Fruit fly (Drosophila melanogaster): Measurements from ENCODE around the gene CG18599.

The CG18599 gene

DNA sequence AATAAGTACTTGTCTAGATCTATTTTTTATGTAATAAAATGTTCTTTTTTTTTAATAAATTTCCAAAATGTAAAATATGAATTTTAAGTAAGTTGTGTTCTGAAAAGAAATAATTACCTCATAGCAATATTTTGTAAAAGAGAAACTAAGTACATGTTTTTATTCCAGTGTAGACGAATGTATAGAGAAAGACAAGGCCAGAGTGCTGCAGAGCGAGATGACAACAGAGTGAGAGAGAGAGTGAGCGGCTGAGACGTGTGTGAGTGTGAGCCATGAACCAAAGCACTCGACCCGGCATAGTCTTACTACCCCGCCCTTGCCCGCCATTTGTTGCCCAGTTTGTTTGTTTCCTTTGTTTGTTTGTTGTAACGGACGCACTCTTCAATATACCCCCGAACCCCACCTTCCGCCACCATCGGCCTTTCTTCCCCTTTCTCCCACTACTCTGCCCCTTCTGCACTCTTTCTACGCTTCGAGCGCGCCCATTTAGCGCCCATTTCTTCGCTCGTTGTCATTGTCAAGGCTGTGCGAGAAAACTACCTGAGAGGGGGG is 43.9 kb downstream of the CG18599 start:
- TF ChIP-seq dl (GFP tag; optimal IDR thresholded peaks at IDR 0.05; ENCODE audit: insufficient read depth in 1 of 2, partially characterized antibody in 2 of 2) (peak in 1 of 2 experiments; percentile 46), CG9705 (GFP tag; optimal IDR thresholded peaks at IDR 0.05) (no peak), jim (GFP tag; optimal IDR thresholded peaks at IDR 0.05) (peak; percentile 92), rgr (GFP tag; optimal IDR thresholded peaks at IDR 0.05) (peak; percentile 11), Myc (optimal IDR thresholded peaks at IDR 0.05) (no peak), h (GFP tag; optimal IDR thresholded peaks at IDR 0.05) (no peak), Abd-B (GFP tag; optimal IDR thresholded peaks at IDR 0.05) (no peak), Dif (GFP tag; optimal IDR thresholded peaks at IDR 0.05; ENCODE audit: partially characterized antibody) (peak; percentile 75), woc (GFP tag; optimal IDR thresholded peaks at IDR 0.05) (peak; percentile 27), dsf (GFP tag; optimal IDR thresholded peaks at IDR 0.05; ENCODE audit: borderline replicate concordance) (no peak), Sp1 (GFP tag; optimal IDR thresholded peaks at IDR 0.05) (peak; percentile 80), foxo (GFP tag; optimal IDR thresholded peaks at IDR 0.05) (peak in 1 of 2 experiments; percentile 52), HLH106 (tag; optimal IDR thresholded peaks at IDR 0.05) (peak; percentile 60), Hr83 (GFP tag; optimal IDR thresholded peaks at IDR 0.05; ENCODE audit: poor library complexity, severe bottlenecking) (peak; percentile 73), fru (GFP tag; optimal IDR thresholded peaks at IDR 0.05) (peak; percentile 23), psq (GFP tag; optimal IDR thresholded peaks at IDR 0.05) (peak; percentile 67), OdsH (GFP tag; optimal IDR thresholded peaks at IDR 0.05) (peak; percentile 25)

DNA sequence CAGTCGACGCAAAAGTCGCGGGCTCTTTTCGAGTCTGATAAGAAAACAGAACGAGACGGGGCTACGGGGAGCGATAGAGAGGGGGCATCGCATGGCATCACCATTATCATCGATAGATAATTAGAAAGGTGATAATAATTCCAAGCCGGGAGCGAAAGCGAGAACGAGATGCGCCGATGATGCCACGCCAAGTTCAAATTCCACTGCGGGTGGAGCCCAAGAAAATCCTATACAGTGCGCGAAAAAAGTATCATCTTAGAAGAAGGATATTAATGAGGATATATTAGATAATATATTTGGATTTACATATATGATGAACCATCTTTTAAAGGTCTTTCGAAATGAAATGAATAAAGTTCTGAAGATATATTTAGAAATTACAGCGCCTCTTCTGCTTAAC is 45.2 kb downstream of the CG18599 start:
- TF ChIP-seq Rel (GFP tag; optimal IDR thresholded peaks at IDR 0.05) (no peak), Rel (tag; optimal IDR thresholded peaks at IDR 0.05) (peak; percentile 20), Dfd (GFP tag; optimal IDR thresholded peaks at IDR 0.05) (no peak), Vsx2 (GFP tag; optimal IDR thresholded peaks at IDR 0.05; ENCODE audit: partially characterized antibody) (no peak)

DNA sequence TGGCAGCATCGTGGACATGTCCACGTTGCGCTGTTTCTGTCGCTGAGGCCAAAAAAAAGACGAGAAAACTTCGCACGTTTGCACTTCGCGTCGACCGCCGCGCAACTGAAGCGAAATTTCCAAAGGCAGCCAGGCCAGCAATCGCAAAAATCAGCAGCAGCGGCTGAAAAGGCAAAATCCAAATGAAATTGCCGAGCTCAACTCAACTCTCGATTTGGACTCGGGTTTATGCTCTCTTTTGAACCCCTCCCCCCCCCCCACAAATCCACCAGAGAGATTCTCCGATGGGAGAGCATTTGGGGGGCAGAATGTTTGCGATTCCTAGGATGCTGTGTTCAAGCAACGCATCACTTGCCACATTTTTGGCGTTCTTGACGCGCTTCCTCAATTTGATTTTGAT is 46.7 kb downstream of the CG18599 start, which contains the start of gene PKD:
TSS of gene PKD (minus strand) at position 88 of the 400 bp plus-strand sequence.
- no peak for TF ChIP-seq OdsH (GFP tag; optimal IDR thresholded peaks at IDR 0.05)
- peak; percentile 58 for TF ChIP-seq Dfd (GFP tag; optimal IDR thresholded peaks at IDR 0.05)
- TF ChIP-seq Dif (GFP tag; optimal IDR thresholded peaks at IDR 0.05; ENCODE audit: partially characterized antibody) = peak; percentile 2
- TF ChIP-seq Jra (GFP tag; optimal IDR thresholded peaks at IDR 0.05) = no peak
- TF ChIP-seq Abd-B (GFP tag; optimal IDR thresholded peaks at IDR 0.05) = no peak

DNA sequence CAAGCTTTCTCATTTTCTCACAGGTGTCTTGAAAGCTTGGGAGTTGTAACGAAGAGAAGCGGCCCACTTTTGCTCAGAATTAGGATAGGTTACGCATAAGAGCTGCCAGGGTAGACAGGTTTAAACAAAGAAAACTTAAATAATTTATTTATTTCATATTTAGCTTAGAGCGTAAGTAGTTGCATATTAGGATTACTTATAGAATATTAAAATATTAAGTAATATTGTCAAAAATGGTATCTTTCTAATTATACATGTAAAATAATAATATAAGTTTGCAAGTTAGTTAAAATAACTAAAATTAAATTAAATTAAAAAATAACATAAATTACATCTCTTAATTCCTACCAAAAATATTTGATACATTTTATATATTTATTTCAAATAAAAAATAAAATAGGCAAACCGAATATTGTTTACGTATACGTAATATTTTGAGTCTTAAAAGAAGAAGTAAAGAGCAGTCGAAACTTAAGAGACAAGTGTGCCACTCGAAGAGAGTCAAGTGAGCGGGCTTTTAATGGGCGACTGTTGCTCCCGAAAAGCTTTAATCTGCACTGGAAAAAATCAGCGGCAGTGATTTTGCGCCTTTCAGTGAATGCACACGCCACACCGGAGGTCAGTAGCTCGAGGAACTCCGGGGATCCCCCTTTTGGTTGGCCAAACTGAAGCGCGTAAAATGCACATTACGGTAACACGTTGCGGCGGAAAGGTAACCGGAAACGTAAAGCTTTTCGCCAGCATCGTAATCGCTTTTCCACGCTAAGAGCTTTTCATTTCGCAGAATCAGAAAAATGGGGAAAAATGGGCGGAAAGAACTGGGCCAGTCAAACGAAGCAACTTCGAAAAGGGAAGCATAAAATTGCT is 47.5 kb downstream of the CG18599 start:
- TF ChIP-seq N (GFP tag; optimal IDR thresholded peaks at IDR 0.05) = no peak
- TF ChIP-seq fru (GFP tag; optimal IDR thresholded peaks at IDR 0.05) = no peak
- no peak for TF ChIP-seq HLH106 (tag; optimal IDR thresholded peaks at IDR 0.05)
- no peak for TF ChIP-seq CG9705 (GFP tag; optimal IDR thresholded peaks at IDR 0.05)
- no peak for TF ChIP-seq lola (GFP tag; optimal IDR thresholded peaks at IDR 0.05)
- TF ChIP-seq brk (GFP tag; optimal IDR thresholded peaks at IDR 0.05) = no peak
- no peak for TF ChIP-seq Hr83 (GFP tag; optimal IDR thresholded peaks at IDR 0.05; ENCODE audit: poor library complexity, severe bottlenecking)
- TF ChIP-seq dmrt93B (GFP tag; optimal IDR thresholded peaks at IDR 0.05) = no peak
- TF ChIP-seq Myc (optimal IDR thresholded peaks at IDR 0.05) = no peak
- no peak for TF ChIP-seq Dif (GFP tag; optimal IDR thresholded peaks at IDR 0.05; ENCODE audit: partially characterized antibody)
- TF ChIP-seq Hr78 (GFP tag; optimal IDR thresholded peaks at IDR 0.05) = no peak

Measured in whole organism, wandering third instar larva.